Worm (Caenorhabditis elegans) whole organism, late embryonic: ENCODE results near the gene nhr-3.

ENCODE experiments used
- ama-1 ChIP-seq: fragments of 150-350 bp; optimal IDR thresholded peaks from 2 replicates; lab custom pipeline; 2014
- ceh-9 ChIP-seq: sonication (generic microtip); optimal IDR thresholded peaks from 2 replicates; lab custom pipeline; 2016; ENCODE audit warnings: mild to moderate bottlenecking, missing genetic modification characterization, inconsistent platforms, missing compliant biosample characterization
- fkh-6 ChIP-seq: sonication (generic microtip); optimal IDR thresholded peaks from 2 replicates; lab custom pipeline; 2016; ENCODE audit warnings: missing genetic modification characterization, missing compliant biosample characterization
- pros-1 ChIP-seq: fragments of 150-350 bp; optimal IDR thresholded peaks from 2 replicates; lab custom pipeline; 2014; ENCODE audit warnings: missing biosample characterization, missing genetic modification reagents, missing genetic modification characterization
- unc-55 ChIP-seq: sonication (generic microtip); optimal IDR thresholded peaks from 2 replicates; lab custom pipeline; 2017; ENCODE audit warnings: missing biosample characterization, missing genetic modification reagents, missing genetic modification characterization

ce11 chrX:14568258-14568763 is 10.0 kb downstream of the nhr-3 start:
- TF ChIP-seq unc-55 (GFP tag; lab: Kevin White, UChicago) (no peak), fkh-6 (tag; lab: Kevin White, UChicago) (no peak), pros-1 (tag; lab: Kevin White, UChicago) (no peak), ama-1 (lab: Kevin White, UChicago) (no peak), ceh-9 (no peak)
